Fruit fly (Drosophila melanogaster): Measurements from ENCODE around the gene bc10.

bc10 gene

DNA sequence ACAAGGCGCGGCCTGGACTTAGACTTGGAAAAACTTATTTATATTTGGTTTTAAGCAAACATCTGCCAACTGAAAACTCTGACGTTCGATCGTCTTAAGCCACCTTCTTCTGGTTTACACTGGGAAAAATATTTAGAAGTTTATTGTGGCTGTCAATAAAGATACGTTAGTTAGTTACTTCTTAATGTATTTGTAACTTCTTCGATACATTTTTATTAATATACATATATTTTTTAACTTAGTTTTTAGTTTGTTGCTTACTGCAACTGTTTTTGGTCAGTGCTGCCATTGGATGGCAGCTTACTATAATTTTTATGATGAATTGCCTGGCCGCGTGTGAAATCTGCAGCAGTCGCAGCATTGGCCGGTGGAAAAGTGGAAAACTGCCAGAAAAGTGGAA, 44.5 kb downstream of the bc10 start (continued):
- no peak for TF ChIP-seq ind (GFP tag; optimal IDR thresholded peaks at IDR 0.05)
- 0 out of 2 replicates have a peak, but pooled peaks have one; percentile 24 for TF ChIP-seq Ptx1 (GFP tag; IDR thresholded peaks at IDR 0.05)
- TF ChIP-seq CG17359 (tag; optimal IDR thresholded peaks at IDR 0.05): peak; percentile 39
- TF ChIP-seq disco-r (GFP tag; optimal IDR thresholded peaks at IDR 0.05): no peak
- TF ChIP-seq hbn (GFP tag; IDR thresholded peaks at IDR 0.05; ENCODE audit: partially characterized antibody): no peak
- no peak for TF ChIP-seq CG18599 (GFP tag; optimal IDR thresholded peaks at IDR 0.05)
- no peak for TF ChIP-seq CG4617 (GFP tag; optimal IDR thresholded peaks at IDR 0.05; ENCODE audit: borderline replicate concordance)
- peak; percentile 12 for TF ChIP-seq CG13424 (tag; optimal IDR thresholded peaks at IDR 0.05)
- no peak for TF ChIP-seq cas (GFP tag; IDR thresholded peaks at IDR 0.05)
- peak; percentile 40; the same call in 1 of the 2 replicates for TF ChIP-seq E2f1 (GFP tag; IDR thresholded peaks at IDR 0.05)
- TF ChIP-seq lov (optimal IDR thresholded peaks at IDR 0.05): no peak
- no peak for TF ChIP-seq lov (GFP tag; IDR thresholded peaks at IDR 0.05)
- TF ChIP-seq scrt (GFP tag; optimal IDR thresholded peaks at IDR 0.05): no peak
- TF ChIP-seq CG5245 (GFP tag; optimal IDR thresholded peaks at IDR 0.05): no peak
- TF ChIP-seq ci (GFP tag; IDR thresholded peaks at IDR 0.05): peak; percentile 32; the same call in 1 of the 3 replicates
- peak; percentile 5 for TF ChIP-seq trem (tag; optimal IDR thresholded peaks at IDR 0.05)
- no peak for TF ChIP-seq fu2 (GFP tag; optimal IDR thresholded peaks at IDR 0.05)
- TF ChIP-seq CG8388 (GFP tag; optimal IDR thresholded peaks at IDR 0.05): peak; percentile 14
- no peak for TF ChIP-seq CG13775 (GFP tag; optimal IDR thresholded peaks at IDR 0.05)
- TF ChIP-seq emc (GFP tag; optimal IDR thresholded peaks at IDR 0.05): no peak
- peak; percentile 10 for TF ChIP-seq CG14710 (tag; optimal IDR thresholded peaks at IDR 0.05)
- 0 out of 2 replicates have a peak, but pooled peaks have one; percentile 26 for TF ChIP-seq CG14441 (GFP tag; IDR thresholded peaks at IDR 0.05)
- no peak for TF ChIP-seq CG16813 (GFP tag; IDR thresholded peaks at IDR 0.05; ENCODE audit: partially characterized antibody)
- TF ChIP-seq az2 (GFP tag; optimal IDR thresholded peaks at IDR 0.05): peak; percentile 8
- peak; percentile 35 for TF ChIP-seq nmo (GFP tag; optimal IDR thresholded peaks at IDR 0.05)
- no peak for TF ChIP-seq Dek (tag; optimal IDR thresholded peaks at IDR 0.05)
- TF ChIP-seq CG18011 (GFP tag; optimal IDR thresholded peaks at IDR 0.05): no peak
- no peak for TF ChIP-seq CG6175 (GFP tag; IDR thresholded peaks at IDR 0.05)
- no peak for TF ChIP-seq Dad (GFP tag; optimal IDR thresholded peaks at IDR 0.05)
- no peak for TF ChIP-seq inv (GFP tag; IDR thresholded peaks at IDR 0.05; ENCODE audit: partially characterized antibody)
- peak; percentile 9 for TF ChIP-seq CG30403 (GFP tag; optimal IDR thresholded peaks at IDR 0.05)
- TF ChIP-seq pfk (GFP tag; optimal IDR thresholded peaks at IDR 0.05): no peak
- TF ChIP-seq CG1832 (GFP tag; optimal IDR thresholded peaks at IDR 0.05): no peak
- TF ChIP-seq kah (GFP tag; optimal IDR thresholded peaks at IDR 0.05): no peak
- peak; percentile 64 for TF ChIP-seq gem (tag; optimal IDR thresholded peaks at IDR 0.05)
- no peak for TF ChIP-seq CG2129 (GFP tag; IDR thresholded peaks at IDR 0.05; ENCODE audit: partially characterized antibody)
- TF ChIP-seq CG12659 (GFP tag; optimal IDR thresholded peaks at IDR 0.05): no peak
- TF ChIP-seq CG4328 (GFP tag; optimal IDR thresholded peaks at IDR 0.05): no peak
- TF ChIP-seq CG17328 (GFP tag; IDR thresholded peaks at IDR 0.05): peak; percentile 41; the same call in 1 of the 2 replicates
- TF ChIP-seq CG17385 (GFP tag; optimal IDR thresholded peaks at IDR 0.05): peak; percentile 6
- no peak for TF ChIP-seq sob (GFP tag; IDR thresholded peaks at IDR 0.05)
- TF ChIP-seq repo (GFP tag; optimal IDR thresholded peaks at IDR 0.05): no peak
- TF ChIP-seq CG7839 (tag; optimal IDR thresholded peaks at IDR 0.05): peak; percentile 46
- TF ChIP-seq sens (GFP tag): peak; percentile 49
- TF ChIP-seq so (GFP tag; IDR thresholded peaks at IDR 0.05): peak; percentile 44; the same call in 1 of the 3 replicates
- no peak for TF ChIP-seq CG13296 (GFP tag; optimal IDR thresholded peaks at IDR 0.05)
- TF ChIP-seq CG1233 (GFP tag; optimal IDR thresholded peaks at IDR 0.05): no peak
- TF ChIP-seq D (optimal IDR thresholded peaks at IDR 0.05): no peak
- TF ChIP-seq D (GFP tag; optimal IDR thresholded peaks at IDR 0.05): no peak
- TF ChIP-seq dmrt99B (tag; optimal IDR thresholded peaks at IDR 0.05): no peak
- TF ChIP-seq CG31441 (GFP tag; IDR thresholded peaks at IDR 0.05): peak; percentile 46; the same call in 1 of the 2 replicates
